Fruit fly (Drosophila melanogaster) whole organism, wandering third instar larva: ENCODE results near the gene Pcif1.

ENCODE experiments used
- CG32264 ChIP-seq: fragments of 200-800 bp; sonication (Bioruptor generic); optimal IDR thresholded peaks from 2 replicates; lab custom pipeline; 2016; ENCODE audit warnings: missing biosample characterization, missing genetic modification characterization
- CG9705 ChIP-seq: fragments of 200-800 bp; sonication (Bioruptor generic); optimal IDR thresholded peaks from 2 replicates; lab custom pipeline; 2018; ENCODE audit warnings: missing biosample characterization, mild to moderate bottlenecking, missing genetic modification characterization
- CrebA ChIP-seq: fragments of 200-800 bp; sonication (Bioruptor generic); optimal IDR thresholded peaks from 2 replicates; lab custom pipeline; 2016; ENCODE audit warnings: missing biosample characterization, mild to moderate bottlenecking, missing genetic modification characterization, borderline replicate concordance
- Dfd ChIP-seq: fragments of >200 bp; optimal IDR thresholded peaks from 2 replicates; lab custom pipeline; 2017; ENCODE audit warnings: missing biosample characterization, missing genetic modification characterization
- Dif ChIP-seq: fragments of 200-275, 200-300 bp; sonication (Bioruptor generic); optimal IDR thresholded peaks from 2 replicates; lab custom pipeline; 2018; ENCODE audit warnings: missing biosample characterization, missing genetic modification characterization; ENCODE audit not compliant: partially characterized antibody
- GATAd ChIP-seq: sonication (Bioruptor generic); optimal IDR thresholded peaks from 2 replicates; lab custom pipeline; 2016; ENCODE audit warnings: missing biosample characterization, missing genetic modification characterization
- HLH106 ChIP-seq: fragments of 200-800 bp; optimal IDR thresholded peaks from 3 replicates; lab custom pipeline; 2019; ENCODE audit warnings: missing biosample characterization, mild to moderate bottlenecking, missing genetic modification characterization, moderate library complexity
- Hr78 ChIP-seq: fragments of >200 bp; optimal IDR thresholded peaks from 2 replicates; lab custom pipeline; 2017; ENCODE audit warnings: missing biosample characterization, missing genetic modification characterization
- Hr83 ChIP-seq: fragments of 200-300 bp; sonication (Bioruptor generic); optimal IDR thresholded peaks from 2 replicates; lab custom pipeline; 2016; ENCODE audit warnings: missing biosample characterization, mild to moderate bottlenecking, missing genetic modification characterization, moderate library complexity; ENCODE audit not compliant: poor library complexity, severe bottlenecking
- Mio ChIP-seq: sonication (Bioruptor generic); optimal IDR thresholded peaks from 2 replicates; lab custom pipeline; 2016; ENCODE audit warnings: missing biosample characterization, missing genetic modification characterization
- Myc ChIP-seq: fragments of >200 bp; optimal IDR thresholded peaks from 2 replicates; lab custom pipeline; 2017
- N ChIP-seq: fragments of >200 bp; optimal IDR thresholded peaks from 2 replicates; lab custom pipeline; 2018; ENCODE audit warnings: missing biosample characterization, missing external identifiers, missing genetic modification characterization
- OdsH ChIP-seq: fragments of 200-800 bp; sonication (Bioruptor generic); optimal IDR thresholded peaks from 2 replicates; lab custom pipeline; 2016; ENCODE audit warnings: missing biosample characterization, mild to moderate bottlenecking, missing genetic modification characterization
- Rel ChIP-seq, 2 experiments: fragments of 200-800 bp; sonication (Bioruptor generic) in 1 of 2; optimal IDR thresholded peaks; 2 replicates in 1 of 2; 3 replicates in 1 of 2; lab custom pipeline; 2016 to 2019; ENCODE audit warnings: mild to moderate bottlenecking in 2 of 2, missing biosample characterization in 2 of 2, missing genetic modification characterization in 2 of 2, moderate library complexity in 1 of 2
- Sp1 ChIP-seq: fragments of 200-800 bp; sonication (Bioruptor generic); optimal IDR thresholded peaks from 3 replicates; lab custom pipeline; 2019; ENCODE audit warnings: missing biosample characterization, mild to moderate bottlenecking, missing genetic modification characterization, moderate library complexity
- brk ChIP-seq: fragments of 200-800 bp; sonication (Bioruptor generic); optimal IDR thresholded peaks from 2 replicates; lab custom pipeline; 2016; ENCODE audit warnings: missing biosample characterization, mild to moderate bottlenecking, missing genetic modification characterization
- dmrt93B ChIP-seq: fragments of 200-800 bp; sonication (Bioruptor generic); optimal IDR thresholded peaks from 2 replicates; lab custom pipeline; 2018; ENCODE audit warnings: missing biosample characterization, mild to moderate bottlenecking, missing genetic modification characterization
- dsf ChIP-seq: sonication (Bioruptor generic); optimal IDR thresholded peaks from 2 replicates; lab custom pipeline; 2016; ENCODE audit warnings: missing biosample characterization, missing genetic modification characterization, borderline replicate concordance
- ey ChIP-seq: fragments of 200-800 bp; sonication (Bioruptor generic); optimal IDR thresholded peaks from 2 replicates; lab custom pipeline; 2016; ENCODE audit warnings: missing biosample characterization, missing genetic modification characterization
- foxo ChIP-seq, 2 experiments: fragments of 200-800 bp; sonication (Bioruptor generic); optimal IDR thresholded peaks; 2 replicates in 1 of 2; 3 replicates in 1 of 2; lab custom pipeline; 2016 to 2017; ENCODE audit warnings: missing biosample characterization in 2 of 2, missing genetic modification characterization in 2 of 2
- fru ChIP-seq: fragments of 200-800 bp; sonication (Bioruptor generic); optimal IDR thresholded peaks from 3 replicates; lab custom pipeline; 2016; ENCODE audit warnings: missing biosample characterization, mild to moderate bottlenecking, missing genetic modification characterization
- h ChIP-seq: fragments of 200-800 bp; sonication (Bioruptor generic); optimal IDR thresholded peaks from 3 replicates; lab custom pipeline; 2016; ENCODE audit warnings: missing biosample characterization, mild to moderate bottlenecking, missing genetic modification characterization
- jim ChIP-seq: fragments of 175-275, 200-325 bp; sonication (Bioruptor generic); optimal IDR thresholded peaks from 2 replicates; lab custom pipeline; 2016; ENCODE audit warnings: missing biosample characterization, mild to moderate bottlenecking, missing genetic modification characterization
- lola ChIP-seq: fragments of >200 bp; optimal IDR thresholded peaks from 2 replicates; lab custom pipeline; 2017; ENCODE audit warnings: missing biosample characterization, missing genetic modification characterization
- pan ChIP-seq: fragments of >200 bp; optimal IDR thresholded peaks from 2 replicates; lab custom pipeline; 2017
- psq ChIP-seq: fragments of 200-800 bp; sonication (Bioruptor generic); optimal IDR thresholded peaks from 3 replicates; lab custom pipeline; 2017; ENCODE audit warnings: missing biosample characterization, mild to moderate bottlenecking, missing genetic modification characterization, moderate library complexity
- rgr ChIP-seq: fragments of 200-800 bp; sonication (Bioruptor generic); optimal IDR thresholded peaks from 3 replicates; lab custom pipeline; 2016; ENCODE audit warnings: missing biosample characterization, mild to moderate bottlenecking, missing genetic modification characterization
- sage ChIP-seq: fragments of 200-800 bp; sonication (Bioruptor generic); optimal IDR thresholded peaks from 2 replicates; lab custom pipeline; 2016; ENCODE audit warnings: missing biosample characterization, mild to moderate bottlenecking, missing genetic modification characterization
- tai ChIP-seq: sonication (Bioruptor generic); optimal IDR thresholded peaks from 2 replicates; lab custom pipeline; 2016; ENCODE audit warnings: missing biosample characterization, missing genetic modification characterization
- usp ChIP-seq: fragments of >200 bp; optimal IDR thresholded peaks from 2 replicates; lab custom pipeline; 2017; ENCODE audit warnings: missing biosample characterization, missing genetic modification characterization
- woc ChIP-seq: sonication (Bioruptor generic); optimal IDR thresholded peaks from 2 replicates; lab custom pipeline; 2016; ENCODE audit warnings: missing biosample characterization, mild to moderate bottlenecking, missing genetic modification characterization

The Pcif1 gene

DNA sequence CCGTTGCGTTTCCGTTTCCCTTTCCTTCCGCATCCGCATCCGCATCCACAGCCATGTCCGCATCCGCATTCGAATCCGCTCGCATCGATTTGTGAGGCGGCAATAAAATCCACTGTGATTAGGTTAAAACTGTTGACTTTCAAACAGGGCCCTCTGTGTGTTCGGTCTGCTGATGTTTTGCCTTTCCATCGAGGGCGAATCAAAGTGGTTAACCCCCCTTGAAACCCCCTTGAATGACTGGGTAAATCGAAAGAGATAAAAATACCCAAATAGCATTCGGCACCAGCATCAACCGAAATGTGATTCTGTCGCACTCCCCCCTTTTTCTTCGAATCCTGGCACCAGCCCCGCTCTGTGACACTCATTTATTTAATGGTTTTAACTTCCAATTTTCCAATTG lies 33.0 kb downstream of the Pcif1 start:
- TF ChIP-seq fru (GFP tag; lab: Kevin White, UChicago) (no peak), dsf (GFP tag; lab: Kevin White, UChicago) (no peak), usp (no peak), GATAd (GFP tag; lab: Kevin White, UChicago) (no peak), Hr83 (no peak), CrebA (GFP tag; lab: Kevin White, UChicago) (no peak), OdsH (no peak), dmrt93B (GFP tag; lab: Kevin White, UChicago) (no peak), jim (GFP tag; lab: Kevin White, UChicago) (no peak), Rel (GFP tag; optimal IDR thresholded peaks at IDR 0.05; lab: Kevin White, UChicago) (no peak), Rel (tag; optimal IDR thresholded peaks at IDR 0.05; lab: Kevin White, UChicago) (no peak), Dfd (GFP tag; lab: Kevin White, UChicago) (no peak), N (GFP tag; lab: Kevin White, UChicago) (no peak), Hr78 (no peak), Dif (no peak), ey (GFP tag; lab: Kevin White, UChicago) (no peak)
- TF ChIP-seq, all 38 proteins: peak for 0

DNA sequence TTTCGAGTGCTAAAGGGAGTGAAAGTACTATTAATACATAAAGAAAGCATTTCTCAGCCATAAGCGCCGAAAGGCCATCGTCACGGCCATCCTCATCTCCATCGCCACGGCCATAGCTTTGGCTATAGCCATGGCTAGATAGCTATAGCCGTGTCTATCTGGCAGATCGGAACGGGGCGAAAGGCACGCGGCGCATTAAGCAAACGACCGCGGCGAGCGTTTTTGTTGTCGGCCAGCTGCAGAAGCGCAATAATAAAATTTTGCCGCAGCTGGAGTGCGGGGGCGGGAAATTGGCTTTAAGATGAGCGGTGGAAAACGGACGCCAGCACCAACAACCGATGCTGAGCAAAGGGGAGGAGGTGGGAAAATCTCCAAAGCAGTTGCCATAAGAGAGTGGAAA lies 35.6 kb downstream of the Pcif1 start:
- TF ChIP-seq tai (GFP tag; lab: Kevin White, UChicago) (no peak), sage (GFP tag; lab: Kevin White, UChicago) (no peak), foxo (GFP tag; optimal IDR thresholded peaks at IDR 0.05; lab: Kevin White, UChicago) (no peak), dsf (GFP tag; lab: Kevin White, UChicago) (no peak), psq (GFP tag; lab: Kevin White, UChicago) (no peak), OdsH (no peak), dmrt93B (GFP tag; lab: Kevin White, UChicago) (no peak), CG9705 (GFP tag; lab: Kevin White, UChicago) (no peak), Dif (no peak), Mio (GFP tag; lab: Kevin White, UChicago) (no peak), fru (GFP tag; lab: Kevin White, UChicago) (no peak)

DNA sequence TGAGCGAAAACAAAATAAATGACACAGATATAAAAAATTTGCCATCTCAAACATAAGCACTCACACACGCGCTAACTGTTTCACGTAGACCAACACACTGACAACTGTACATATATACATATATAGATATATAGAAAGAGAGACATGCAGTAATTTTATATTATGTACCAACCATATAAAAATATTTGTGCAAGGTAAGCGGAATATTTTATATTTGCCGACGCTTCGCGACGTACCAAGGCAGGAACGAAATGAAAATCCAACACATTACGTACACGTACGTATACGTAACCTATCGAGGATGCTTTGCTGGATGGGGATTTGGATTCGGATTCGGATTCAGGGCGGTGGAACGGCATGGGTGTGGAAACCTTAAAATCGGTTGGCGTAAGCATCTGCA lies 37.4 kb downstream of the Pcif1 start:
- TF ChIP-seq Rel (GFP tag; optimal IDR thresholded peaks at IDR 0.05; lab: Kevin White, UChicago) (no peak), Rel (tag; optimal IDR thresholded peaks at IDR 0.05; lab: Kevin White, UChicago) (no peak), Dfd (GFP tag; lab: Kevin White, UChicago) (no peak)

DNA sequence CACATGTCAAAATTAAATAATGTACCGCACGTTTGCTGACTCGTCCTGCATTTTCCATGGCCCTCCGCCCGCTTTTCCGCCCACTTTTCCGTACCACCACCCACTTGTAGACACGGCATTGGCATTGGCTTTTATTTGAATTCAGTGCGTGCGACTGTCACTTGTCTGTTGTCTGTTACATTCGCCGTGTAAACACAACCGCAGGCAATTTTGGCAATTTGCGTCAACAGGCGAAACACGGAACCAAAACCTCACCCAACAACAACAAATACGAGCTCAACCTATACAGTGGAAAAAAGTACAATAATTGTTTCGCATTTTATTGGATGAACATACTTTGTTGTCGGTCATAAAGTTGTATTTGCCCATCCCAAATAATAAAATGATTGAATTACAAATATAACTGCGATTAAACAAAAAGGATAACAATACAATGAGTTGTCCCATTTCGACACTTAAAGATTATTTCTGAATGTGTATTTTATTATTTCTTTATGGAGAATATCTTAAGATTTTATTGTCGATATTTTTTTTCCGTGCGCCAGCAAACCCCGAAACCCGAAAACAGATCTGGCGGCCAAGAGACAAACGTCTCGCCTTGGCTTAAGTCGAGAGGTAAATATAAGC lies 38.6 kb downstream of the Pcif1 start:
- peak in 1 of 2 experiments; percentile 17 for TF ChIP-seq foxo (GFP tag; optimal IDR thresholded peaks at IDR 0.05; lab: Kevin White, UChicago)
- peak; percentile 8 for TF ChIP-seq Sp1 (GFP tag; lab: Kevin White, UChicago)
- peak; percentile 36 for TF ChIP-seq fru (GFP tag; lab: Kevin White, UChicago)
- no peak for TF ChIP-seq jim (GFP tag; lab: Kevin White, UChicago)
- TF ChIP-seq h (GFP tag; lab: Kevin White, UChicago): peak; percentile 20
- TF ChIP-seq rgr (GFP tag; lab: Kevin White, UChicago): peak; percentile 3
- TF ChIP-seq CG32264: no peak
- peak; percentile 21 for TF ChIP-seq HLH106 (tag; lab: Kevin White, UChicago)
- TF ChIP-seq, all 38 proteins: peak for 6

DNA sequence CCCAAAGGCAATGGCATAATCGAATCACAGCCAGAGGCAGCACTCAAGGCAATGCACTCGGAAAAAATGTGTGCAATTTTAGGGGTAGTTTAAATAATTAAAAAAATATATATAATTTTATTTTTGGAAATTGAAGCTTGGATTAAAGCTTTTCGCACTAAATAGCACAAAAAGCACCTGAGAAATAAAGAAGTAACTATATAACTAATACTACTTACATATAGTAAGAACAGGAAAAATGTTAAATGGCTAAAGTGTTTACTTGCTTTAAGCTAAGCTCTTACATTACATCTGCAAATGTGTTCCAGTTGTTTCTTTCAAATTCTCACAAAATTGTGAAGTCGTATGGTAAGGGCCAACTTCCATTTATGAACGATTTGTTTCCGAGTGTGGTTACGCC lies 46.6 kb downstream of the Pcif1 start, which contains the start of gene Gr77a:
Gr77a (minus strand) TSS at position 17 of the 400 bp plus-strand sequence.
- TF ChIP-seq foxo (GFP tag; optimal IDR thresholded peaks at IDR 0.05; lab: Kevin White, UChicago) (peak in 1 of 2 experiments; percentile 19), rgr (GFP tag; lab: Kevin White, UChicago) (peak; percentile 0), fru (GFP tag; lab: Kevin White, UChicago) (peak; percentile 7), pan (lab: Kevin White, UChicago) (no peak)

DNA sequence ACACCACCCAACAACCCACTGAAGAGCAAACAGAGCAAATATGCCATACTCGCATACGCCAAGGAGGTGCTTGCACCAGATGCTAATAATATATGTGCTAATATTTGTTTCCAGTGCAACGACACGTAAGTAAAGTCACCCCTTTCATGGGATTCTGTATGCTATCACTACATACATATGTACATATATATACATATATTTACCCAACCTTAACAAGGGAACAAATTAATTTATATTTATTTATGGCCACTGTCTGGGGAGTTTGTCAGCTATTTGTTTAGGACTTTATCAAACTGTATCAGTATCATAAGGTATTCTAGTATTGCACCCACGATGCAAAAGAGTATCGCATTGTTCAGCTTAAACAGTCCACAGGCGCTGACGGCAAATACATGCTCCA lies 48.7 kb downstream of the Pcif1 start:
- TF ChIP-seq Sp1 (GFP tag; lab: Kevin White, UChicago): peak; percentile 2
- TF ChIP-seq Dfd (GFP tag; lab: Kevin White, UChicago): no peak
- TF ChIP-seq dsf (GFP tag; lab: Kevin White, UChicago): no peak
- peak; percentile 10 for TF ChIP-seq OdsH
- TF ChIP-seq Myc (lab: Kevin White, UChicago): no peak
- TF ChIP-seq rgr (GFP tag; lab: Kevin White, UChicago): peak; percentile 7
- TF ChIP-seq usp: no peak
- TF ChIP-seq lola (GFP tag; lab: Kevin White, UChicago): no peak
- TF ChIP-seq woc (GFP tag; lab: Kevin White, UChicago): no peak
- TF ChIP-seq brk (GFP tag; lab: Kevin White, UChicago): no peak
- no peak for TF ChIP-seq sage (GFP tag; lab: Kevin White, UChicago)
- TF ChIP-seq h (GFP tag; lab: Kevin White, UChicago): peak; percentile 44
- no peak for TF ChIP-seq dmrt93B (GFP tag; lab: Kevin White, UChicago)
- TF ChIP-seq CrebA (GFP tag; lab: Kevin White, UChicago): no peak
- no peak for TF ChIP-seq CG32264
- TF ChIP-seq foxo (GFP tag; optimal IDR thresholded peaks at IDR 0.05; lab: Kevin White, UChicago): peak in 1 of 2 experiments; percentile 1
